Worm (Caenorhabditis elegans) whole organism, L1 larva: ENCODE data around the gene gst-41.
A peak's percentile ranks its signal among the peaks of the same experiment; 100 is the strongest.
"Not testable (repeated sequence)": the region's sequence is repeated elsewhere in the genome, so short reads cannot be mapped to it uniquely, and the experiment has no call there.

Experiments
- F16B12.6 ChIP-seq: fragments of 150-350 bp; optimal IDR thresholded peaks from 2 replicates; lab custom pipeline; 2014; ENCODE audit warnings: missing biosample characterization, missing genetic modification characterization
- blmp-1 ChIP-seq: fragments of 150-350 bp; optimal IDR thresholded peaks from 2 replicates; lab custom pipeline; 2014; ENCODE audit warnings: missing biosample characterization, missing genetic modification characterization
- ceh-82 ChIP-seq, 3 experiments: fragments of 150-350 bp in 1 of 3; sonication (generic microtip) in 2 of 3; optimal IDR thresholded peaks; 2 replicates each; lab custom pipeline; 2014 to 2017; ENCODE audit warnings: missing biosample characterization in 3 of 3, missing genetic modification characterization in 3 of 3
- ceh-88 ChIP-seq: fragments of 200-800 bp; sonication (Bioruptor generic); IDR thresholded peaks from 2 replicates; pipeline ENCODE4 v1.3.6; 2022; ENCODE audit warnings: missing genetic modification characterization, missing compliant biosample characterization
- ceh-90 ChIP-seq: sonication (generic microtip); optimal IDR thresholded peaks from 2 replicates; lab custom pipeline; 2016; ENCODE audit warnings: missing genetic modification characterization, missing compliant biosample characterization
- ces-1 ChIP-seq: fragments of 150-350 bp; optimal IDR thresholded peaks from 2 replicates; lab custom pipeline; 2014; ENCODE audit warnings: missing biosample characterization, missing genetic modification reagents, missing genetic modification characterization
- dpl-1 ChIP-seq, 3 experiments: fragments of 150-350 bp in 2 of 3; sonication (generic microtip) in 1 of 3; optimal IDR thresholded peaks; 2 replicates each; lab custom pipeline; 2014 to 2017; ENCODE audit warnings: missing biosample characterization in 3 of 3, missing genetic modification characterization in 3 of 3, missing genetic modification reagents in 3 of 3
- dsc-1 ChIP-seq: sonication (generic microtip); optimal IDR thresholded peaks from 2 replicates; lab custom pipeline; 2016; ENCODE audit warnings: mild to moderate bottlenecking, missing genetic modification characterization, missing compliant biosample characterization
- efl-1 ChIP-seq, 4 experiments: fragments of 150-350 bp; optimal IDR thresholded peaks in 3 of 4; peaks in 1 of 4; 1 replicate in 1 of 4; 2 replicates in 3 of 4; lab custom pipeline; 2014; ENCODE audit warnings: missing biosample characterization in 2 of 4, missing genetic modification characterization in 2 of 4, missing genetic modification reagents in 2 of 4
- ets-5 ChIP-seq: fragments of 200-800 bp; sonication (Bioruptor generic); IDR thresholded peaks from 2 replicates; pipeline ENCODE4 v1.3.6; 2022; ENCODE audit warnings: missing genetic modification characterization, missing compliant biosample characterization
- fkh-10 ChIP-seq: sonication (generic microtip); optimal IDR thresholded peaks from 2 replicates; lab custom pipeline; 2017; ENCODE audit warnings: missing biosample characterization, missing genetic modification reagents, missing genetic modification characterization
- fkh-8 ChIP-seq: sonication (generic microtip); optimal IDR thresholded peaks from 2 replicates; lab custom pipeline; 2016; ENCODE audit warnings: mild to moderate bottlenecking, missing genetic modification characterization, missing compliant biosample characterization
- grh-1 ChIP-seq: fragments of 200-800 bp; sonication (Bioruptor generic); IDR thresholded peaks from 2 replicates; pipeline ENCODE4 v1.3.6; 2022; ENCODE audit warnings: missing genetic modification reagents, missing genetic modification characterization, missing compliant biosample characterization
- hlh-17 ChIP-seq: fragments of 200-800 bp; sonication (Bioruptor generic); optimal IDR thresholded peaks from 2 replicates; lab custom pipeline; 2018; ENCODE audit warnings: missing genetic modification characterization, mild to moderate bottlenecking, missing compliant biosample characterization, moderate library complexity, borderline replicate concordance
- jun-1 ChIP-seq: fragments of 150-350 bp; optimal IDR thresholded peaks from 2 replicates; lab custom pipeline; 2014; ENCODE audit warnings: missing biosample characterization, missing genetic modification reagents, missing genetic modification characterization
- lin-14 ChIP-seq: fragments of 200-800 bp; sonication (Bioruptor generic); optimal IDR thresholded peaks from 2 replicates; lab custom pipeline; 2018; ENCODE audit warnings: mild to moderate bottlenecking, missing genetic modification characterization, moderate library complexity, missing compliant biosample characterization
- lin-39 ChIP-seq: fragments of 150-350 bp; optimal IDR thresholded peaks from 2 replicates; lab custom pipeline; 2014; ENCODE audit warnings: missing biosample characterization, missing genetic modification reagents, missing genetic modification characterization
- lsy-2 ChIP-seq, 2 experiments: fragments of 150-350 bp; optimal IDR thresholded peaks; 2 replicates each; lab custom pipeline; 2014; ENCODE audit warnings: missing biosample characterization in 2 of 2, missing genetic modification characterization in 2 of 2
- mab-9 ChIP-seq: fragments of 200-800 bp; sonication (Bioruptor generic); IDR thresholded peaks from 2 replicates; pipeline ENCODE4 v1.3.6; 2022; ENCODE audit warnings: missing genetic modification reagents, missing genetic modification characterization, missing compliant biosample characterization
- mdl-1 ChIP-seq, 2 experiments: fragments of 150-350 bp; optimal IDR thresholded peaks; 2 replicates each; lab custom pipeline; 2014 to 2017; ENCODE audit warnings: missing biosample characterization in 2 of 2, missing genetic modification characterization in 2 of 2, inconsistent platforms in 1 of 2
- nhr-11 ChIP-seq: fragments of 150-350 bp; optimal IDR thresholded peaks from 2 replicates; lab custom pipeline; 2014; ENCODE audit warnings: missing biosample characterization, missing genetic modification characterization
- nhr-20 ChIP-seq: sonication (generic microtip); optimal IDR thresholded peaks from 2 replicates; lab custom pipeline; 2016; ENCODE audit warnings: mild to moderate bottlenecking, missing genetic modification characterization, missing compliant biosample characterization
- nhr-28 ChIP-seq: fragments of 150-350 bp; optimal IDR thresholded peaks from 2 replicates; lab custom pipeline; 2014; ENCODE audit warnings: missing biosample characterization, missing genetic modification characterization
- nhr-71 ChIP-seq: sonication (generic microtip); optimal IDR thresholded peaks from 2 replicates; lab custom pipeline; 2016; ENCODE audit warnings: mild to moderate bottlenecking, missing genetic modification characterization, moderate library complexity, missing compliant biosample characterization
- nhr-84 ChIP-seq: sonication (generic microtip); optimal IDR thresholded peaks from 2 replicates; lab custom pipeline; 2017; ENCODE audit warnings: missing biosample characterization, missing genetic modification characterization
- nhr-85 ChIP-seq: sonication (generic microtip); peaks from one replicate; lab custom pipeline; 2016; ENCODE audit warnings: missing genetic modification characterization, inconsistent platforms, missing compliant biosample characterization
- rnt-1 ChIP-seq: sonication (generic microtip); optimal IDR thresholded peaks from 2 replicates; lab custom pipeline; 2016; ENCODE audit warnings: mild to moderate bottlenecking, missing genetic modification characterization, moderate library complexity, missing compliant biosample characterization
- skn-1 ChIP-seq: fragments of 150-350 bp; optimal IDR thresholded peaks from 2 replicates; lab custom pipeline; 2014; ENCODE audit warnings: missing biosample characterization, missing genetic modification characterization
- snu-23 ChIP-seq: sonication (generic microtip); optimal IDR thresholded peaks from 2 replicates; lab custom pipeline; 2016; ENCODE audit warnings: missing genetic modification characterization, missing compliant biosample characterization
- sptf-1 ChIP-seq: fragments of 150-350 bp; optimal IDR thresholded peaks from 2 replicates; lab custom pipeline; 2014; ENCODE audit warnings: missing biosample characterization, missing genetic modification characterization
- tbx-2 ChIP-seq: sonication (generic microtip); optimal IDR thresholded peaks from 2 replicates; lab custom pipeline; 2016; ENCODE audit warnings: missing genetic modification characterization, missing compliant biosample characterization
- unc-130 ChIP-seq: fragments of 150-350 bp; optimal IDR thresholded peaks from 2 replicates; lab custom pipeline; 2017; ENCODE audit warnings: missing biosample characterization, missing genetic modification characterization, inconsistent platforms
- unc-86 ChIP-seq: sonication (generic microtip); optimal IDR thresholded peaks from 2 replicates; lab custom pipeline; 2016; ENCODE audit warnings: missing genetic modification characterization, missing compliant biosample characterization
- unc-98 ChIP-seq: fragments of 200-800 bp; sonication (Bioruptor generic); IDR thresholded peaks from 2 replicates; pipeline ENCODE4 v1.3.6; 2022; ENCODE audit warnings: missing genetic modification characterization, missing compliant biosample characterization
- ztf-11 ChIP-seq, 2 experiments: sonication (generic microtip); optimal IDR thresholded peaks; 2 replicates each; lab custom pipeline; 2016 to 2017; ENCODE audit warnings: missing genetic modification characterization in 2 of 2, missing biosample characterization in 1 of 2, missing compliant biosample characterization in 1 of 2

gst-41 gene

ce11 chrV:7399202-7399601 lies at the start of gene gst-41:
gst-41 (minus strand) TSS chrV:7399302.
- TF ChIP-seq unc-130 (tag; lab: Kevin White, UChicago) (no peak), skn-1 (no peak), nhr-11 (no peak), hlh-17 (no peak), nhr-85 (tag; lab: Kevin White, UChicago) (no peak), lin-39 (tag; lab: Kevin White, UChicago) (no peak), ztf-11 (tag; optimal IDR thresholded peaks at IDR 0.05; lab: Kevin White, UChicago) (no peak), fkh-8 (tag; lab: Kevin White, UChicago) (no peak), jun-1 (no peak), grh-1 (GFP tag; lab: Robert Waterston, UW) (no peak), F16B12.6 (tag; lab: Kevin White, UChicago) (no peak), ces-1 (GFP tag; lab: Kevin White, UChicago) (no peak), tbx-2 (tag; lab: Kevin White, UChicago) (no peak), sptf-1 (tag; lab: Kevin White, UChicago) (no peak), efl-1 (optimal IDR thresholded peaks at IDR 0.05; lab: Kevin White, UChicago) (no peak), efl-1 (GFP tag; optimal IDR thresholded peaks at IDR 0.05 in 1 of 2; lab: Kevin White, UChicago) (no peak), unc-86 (tag; lab: Kevin White, UChicago) (no peak)
- TF ChIP-seq, all 84 proteins: peak for 0

DNA sequence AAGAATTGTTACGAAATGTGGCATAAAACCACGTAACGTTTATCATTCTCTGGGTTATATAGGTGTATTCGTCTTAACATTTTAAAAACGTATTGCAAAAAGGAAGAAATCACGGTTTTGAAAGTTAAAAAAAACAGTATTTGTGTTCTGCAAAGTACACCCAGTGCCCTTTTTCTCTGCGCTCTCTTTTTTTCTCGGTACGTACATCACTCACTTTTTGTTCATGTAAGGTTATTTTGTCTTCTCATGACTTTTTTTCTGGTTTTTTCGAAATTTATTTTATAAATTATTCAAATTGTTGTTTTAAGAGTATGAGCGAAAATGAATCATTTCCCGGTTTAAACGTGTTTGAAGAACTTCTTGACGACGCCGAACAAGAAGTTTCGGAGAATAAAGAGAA lies 47.9 kb upstream of the gst-41 start, which contains the start of gene F25E5.5:
Gene F25E5.5, plus strand, starts transcription at position 301 of the 400 bp plus-strand sequence.
- TF ChIP-seq skn-1 (no peak), blmp-1 (peak; percentile 17), ceh-88 (GFP tag; lab: Robert Waterston, UW) (no peak)

- TF ChIP-seq rnt-1 (tag; lab: Kevin White, UChicago); mdl-1 (tag; optimal IDR thresholded peaks at IDR 0.05; lab: Kevin White, UChicago); snu-23: not testable (repeated sequence)
- TF ChIP-seq, all 84 proteins: peak for 0; not testable (repeated sequence) for 84
These were observed 45.2 kb upstream of the gst-41 start, which contains the start of gene nhr-141 for ce11 chrV:7444331-7444730. nhr-141 (plus strand) TSS chrV:7444661.

- TF ChIP-seq mab-9 (GFP tag; lab: Robert Waterston, UW) (peak; percentile 75), unc-98 (GFP tag; lab: Robert Waterston, UW) (peak; percentile 53; the same call in 1 of the 2 replicates), ets-5 (GFP tag; lab: Robert Waterston, UW) (0 out of 2 replicates have a peak, but pooled peaks have one; percentile 52)
These were observed 44.4 kb upstream of the gst-41 start for ce11 chrV:7443480-7443879.

- no peak for TF ChIP-seq efl-1 (optimal IDR thresholded peaks at IDR 0.05; lab: Kevin White, UChicago)
- peak in 1 of 2 experiments; percentile 36 for TF ChIP-seq efl-1 (GFP tag; optimal IDR thresholded peaks at IDR 0.05 in 1 of 2; lab: Kevin White, UChicago)
- TF ChIP-seq nhr-28 (tag; lab: Kevin White, UChicago): no peak
- no peak for TF ChIP-seq nhr-84 (tag; lab: Kevin White, UChicago)
These were observed 40.7 kb upstream of the gst-41 start, which contains the start of gene try-13 for ce11 chrV:7439807-7440206. try-13 (plus strand) TSS chrV:7440107.

DNA sequence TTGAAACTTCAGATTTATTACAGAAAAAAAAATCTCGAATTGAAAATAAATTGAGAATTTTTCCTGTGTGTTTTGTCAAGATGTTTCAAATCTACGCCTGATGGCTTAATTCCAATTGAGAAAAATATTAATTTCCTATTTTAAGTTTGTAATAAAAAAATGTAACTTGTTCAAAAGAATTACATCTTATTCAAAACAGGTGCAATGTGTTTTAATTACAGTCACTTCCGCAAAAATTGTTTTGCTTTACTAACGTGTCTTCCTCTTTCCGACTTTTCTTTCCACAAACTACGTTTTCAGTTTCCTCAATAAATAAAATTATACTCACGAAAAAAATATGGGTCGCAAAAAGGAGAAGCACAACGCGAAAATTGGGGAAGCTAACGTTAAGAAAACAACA lies 38.9 kb upstream of the gst-41 start, which contains the start of gene F25E5.16:
Gene F25E5.16, plus strand, starts transcription at position 301 of the 400 bp plus-strand sequence.
- no peak for TF ChIP-seq efl-1 (optimal IDR thresholded peaks at IDR 0.05; lab: Kevin White, UChicago)
- peak in 1 of 2 experiments; percentile 58 for TF ChIP-seq efl-1 (GFP tag; optimal IDR thresholded peaks at IDR 0.05 in 1 of 2; lab: Kevin White, UChicago)
- TF ChIP-seq nhr-71 (tag; lab: Kevin White, UChicago): no peak
- TF ChIP-seq, all 84 proteins: peak for 1

ce11 chrV:7437538-7437937 lies 38.4 kb upstream of the gst-41 start, which contains the start of gene F25E5.9:
F25E5.9 (minus strand) TSS chrV:7437919.
- TF ChIP-seq fkh-8 (tag; lab: Kevin White, UChicago): peak; percentile 29
- TF ChIP-seq lin-14 (GFP tag; lab: Kevin White, UChicago): peak; percentile 86
- TF ChIP-seq nhr-20: no peak
- TF ChIP-seq ceh-82 (tag; optimal IDR thresholded peaks at IDR 0.05; lab: Kevin White, UChicago): peak in 1 of 3 experiments; percentile 25
- TF ChIP-seq hlh-17: no peak
- TF ChIP-seq lsy-2 (tag; optimal IDR thresholded peaks at IDR 0.05; lab: Kevin White, UChicago): peak in 1 of 2 experiments; percentile 27
- TF ChIP-seq ces-1 (GFP tag; lab: Kevin White, UChicago): no peak
- peak in 1 of 2 experiments; percentile 11 for TF ChIP-seq efl-1 (optimal IDR thresholded peaks at IDR 0.05; lab: Kevin White, UChicago)
- TF ChIP-seq efl-1 (GFP tag; optimal IDR thresholded peaks at IDR 0.05 in 1 of 2; lab: Kevin White, UChicago): no peak
- peak in 1 of 3 experiments; percentile 11 for TF ChIP-seq dpl-1 (GFP tag; optimal IDR thresholded peaks at IDR 0.05; lab: Kevin White, UChicago)
- peak; percentile 2 for TF ChIP-seq dsc-1 (tag; lab: Kevin White, UChicago)
- peak; percentile 5 for TF ChIP-seq unc-86 (tag; lab: Kevin White, UChicago)
- TF ChIP-seq fkh-10 (GFP tag; lab: Kevin White, UChicago): peak; percentile 38
- TF ChIP-seq ceh-90 (tag; lab: Kevin White, UChicago): no peak
